Worm (Caenorhabditis elegans): ENCODE measurements around the gene svop-1.

ce11 chrIII:8845114-8845513, 40.2 kb downstream of the svop-1 start, which contains the start of gene F44E2.6:
- TF ChIP-seq tab-1 (GFP tag; IDR thresholded peaks at IDR 0.05) = no peak
- TF ChIP-seq med-1 (GFP tag; optimal IDR thresholded peaks at IDR 0.05; ENCODE audit: insufficient read depth) = no peak
- TF ChIP-seq ref-1 (GFP tag; conservative IDR thresholded peaks at IDR 0.05) = no peak
- TF ChIP-seq ztf-29 (GFP tag; IDR thresholded peaks at IDR 0.05) = no peak
- no peak for TF ChIP-seq flt-1 (GFP tag; IDR thresholded peaks at IDR 0.05)
